Worm (Caenorhabditis elegans): Measurements from ENCODE around the gene rpl-6.
"Not testable (repeated sequence)": the region's sequence is repeated elsewhere in the genome, so short reads cannot be mapped to it uniquely, and the experiment has no call there.

The rpl-6 gene

ce11 chrIII:7234148-7234547 lies 25.9 kb downstream of the rpl-6 start, which contains the start of gene ndus-8 (continued):
- TF ChIP-seq dpl-1 (GFP tag; optimal IDR thresholded peaks at IDR 0.05) (peak; percentile 60 to 79 (median 79)), ceh-82 (tag; optimal IDR thresholded peaks at IDR 0.05) (peak in 2 of 3 experiments; percentile 47 to 77), xbp-1 (tag; optimal IDR thresholded peaks at IDR 0.05) (peak; percentile 74), dsc-1 (tag; optimal IDR thresholded peaks at IDR 0.05) (peak; percentile 78), lin-39 (tag; optimal IDR thresholded peaks at IDR 0.05) (peak; percentile 43), blmp-1 (tag; optimal IDR thresholded peaks at IDR 0.05) (peak; percentile 67), fkh-8 (tag; optimal IDR thresholded peaks at IDR 0.05) (peak; percentile 18), nhr-90 (tag; optimal IDR thresholded peaks at IDR 0.05; ENCODE audit: poor library complexity) (peak; percentile 78), elt-2 (tag; optimal IDR thresholded peaks at IDR 0.05) (peak; percentile 35), lsy-2 (tag; optimal IDR thresholded peaks at IDR 0.05) (peak; percentile 87 to 90), nhr-11 (tag; optimal IDR thresholded peaks at IDR 0.05) (no peak), efl-1 (optimal IDR thresholded peaks at IDR 0.05) (peak; percentile 65 to 81), efl-1 (GFP tag; optimal IDR thresholded peaks at IDR 0.05 in 1 of 2) (peak; percentile 73 to 96), C04F5.9 (tag; optimal IDR thresholded peaks at IDR 0.05) (peak; percentile 39), egl-27 (tag; optimal IDR thresholded peaks at IDR 0.05) (no peak), zag-1 (tag; optimal IDR thresholded peaks at IDR 0.05) (no peak), unc-86 (tag; optimal IDR thresholded peaks at IDR 0.05) (peak; percentile 56), fkh-4 (tag; optimal IDR thresholded peaks at IDR 0.05; ENCODE audit: borderline replicate concordance) (no peak), nhr-76 (tag; optimal IDR thresholded peaks at IDR 0.05) (no peak), ztf-11 (tag; optimal IDR thresholded peaks at IDR 0.05) (peak in 1 of 2 experiments; percentile 39), unc-130 (tag; optimal IDR thresholded peaks at IDR 0.05) (peak; percentile 90), Y116A8C.19 (tag; optimal IDR thresholded peaks at IDR 0.05; ENCODE audit: borderline replicate concordance) (no peak), hlh-17 (GFP tag; optimal IDR thresholded peaks at IDR 0.05; ENCODE audit: borderline replicate concordance) (no peak), rnt-1 (tag; optimal IDR thresholded peaks at IDR 0.05) (peak; percentile 77), ztf-4 (tag; optimal IDR thresholded peaks at IDR 0.05) (no peak)

ce11 chrIII:7237877-7238276 lies 29.6 kb downstream of the rpl-6 start:
- peak in 1 of 2 experiments; percentile 24 for TF ChIP-seq efl-1 (optimal IDR thresholded peaks at IDR 0.05)
- TF ChIP-seq efl-1 (GFP tag; optimal IDR thresholded peaks at IDR 0.05 in 1 of 2): not testable (repeated sequence)

ce11 chrIII:7238727-7239126 lies 30.5 kb downstream of the rpl-6 start, which contains the start of gene pars-1:
Gene pars-1, plus strand, starts transcription at chrIII:7239027.
- TF ChIP-seq jun-1 (tag; optimal IDR thresholded peaks at IDR 0.05) (no peak), ceh-8 (GFP tag; optimal IDR thresholded peaks at IDR 0.05) (no peak), ceh-90 (tag; optimal IDR thresholded peaks at IDR 0.05) (no peak), elt-3 (tag; optimal IDR thresholded peaks at IDR 0.05) (no peak), fos-1 (tag; optimal IDR thresholded peaks at IDR 0.05) (no peak), lin-13 (GFP tag; optimal IDR thresholded peaks at IDR 0.05) (no peak), nhr-71 (tag; optimal IDR thresholded peaks at IDR 0.05) (no peak), hpl-2 (GFP tag; optimal IDR thresholded peaks at IDR 0.05) (no peak), pag-3 (tag; optimal IDR thresholded peaks at IDR 0.05; ENCODE audit: borderline replicate concordance, insufficient read depth) (no peak), skn-1 (tag; optimal IDR thresholded peaks at IDR 0.05) (no peak), isw-1 (GFP tag; IDR thresholded peaks at IDR 0.05) (no peak), lsy-2 (tag; optimal IDR thresholded peaks at IDR 0.05) (no peak), ama-1 (optimal IDR thresholded peaks at IDR 0.05) (no peak), sox-4 (tag; optimal IDR thresholded peaks at IDR 0.05) (no peak), lin-35 (GFP tag; optimal IDR thresholded peaks at IDR 0.05) (no peak), vab-15 (tag; optimal IDR thresholded peaks at IDR 0.05) (no peak), Y116A8C.19 (tag; optimal IDR thresholded peaks at IDR 0.05; ENCODE audit: borderline replicate concordance) (no peak)

Measured in whole organism, L1 larva.